Fruit fly (Drosophila melanogaster) whole organism, wandering third instar larva: Measurements from ENCODE around the gene Fadd.

Experiments
- Abd-B ChIP-seq: fragments of >200 bp; optimal IDR thresholded peaks from 2 replicates; lab custom pipeline; 2017; ENCODE audit warnings: missing biosample characterization, missing genetic modification characterization
- CG32264 ChIP-seq: fragments of 200-800 bp; sonication (Bioruptor generic); optimal IDR thresholded peaks from 2 replicates; lab custom pipeline; 2016; ENCODE audit warnings: missing biosample characterization, missing genetic modification characterization
- CrebA ChIP-seq: fragments of 200-800 bp; sonication (Bioruptor generic); optimal IDR thresholded peaks from 2 replicates; lab custom pipeline; 2016; ENCODE audit warnings: missing biosample characterization, mild to moderate bottlenecking, missing genetic modification characterization, borderline replicate concordance
- Dfd ChIP-seq: fragments of >200 bp; optimal IDR thresholded peaks from 2 replicates; lab custom pipeline; 2017; ENCODE audit warnings: missing biosample characterization, missing genetic modification characterization
- Dif ChIP-seq: fragments of 200-275, 200-300 bp; sonication (Bioruptor generic); optimal IDR thresholded peaks from 2 replicates; lab custom pipeline; 2018; ENCODE audit warnings: missing biosample characterization, missing genetic modification characterization; ENCODE audit not compliant: partially characterized antibody
- GATAd ChIP-seq: sonication (Bioruptor generic); optimal IDR thresholded peaks from 2 replicates; lab custom pipeline; 2016; ENCODE audit warnings: missing biosample characterization, missing genetic modification characterization
- HLH106 ChIP-seq: fragments of 200-800 bp; optimal IDR thresholded peaks from 3 replicates; lab custom pipeline; 2019; ENCODE audit warnings: missing biosample characterization, mild to moderate bottlenecking, missing genetic modification characterization, moderate library complexity
- Hnf4 ChIP-seq: fragments of 200-800 bp; sonication (Bioruptor generic); optimal IDR thresholded peaks from 2 replicates; lab custom pipeline; 2016; ENCODE audit warnings: missing biosample characterization, mild to moderate bottlenecking, missing genetic modification characterization
- Hr78 ChIP-seq: fragments of >200 bp; optimal IDR thresholded peaks from 2 replicates; lab custom pipeline; 2017; ENCODE audit warnings: missing biosample characterization, missing genetic modification characterization
- Jra ChIP-seq: sonication (Bioruptor generic); optimal IDR thresholded peaks from 2 replicates; lab custom pipeline; 2016; ENCODE audit warnings: missing biosample characterization, missing genetic modification characterization
- Mio ChIP-seq: sonication (Bioruptor generic); optimal IDR thresholded peaks from 2 replicates; lab custom pipeline; 2016; ENCODE audit warnings: missing biosample characterization, missing genetic modification characterization
- N ChIP-seq: fragments of >200 bp; optimal IDR thresholded peaks from 2 replicates; lab custom pipeline; 2018; ENCODE audit warnings: missing biosample characterization, missing external identifiers, missing genetic modification characterization
- OdsH ChIP-seq: fragments of 200-800 bp; sonication (Bioruptor generic); optimal IDR thresholded peaks from 2 replicates; lab custom pipeline; 2016; ENCODE audit warnings: missing biosample characterization, mild to moderate bottlenecking, missing genetic modification characterization
- Rel ChIP-seq, 2 experiments: fragments of 200-800 bp; sonication (Bioruptor generic) in 1 of 2; optimal IDR thresholded peaks; 2 replicates in 1 of 2; 3 replicates in 1 of 2; lab custom pipeline; 2016 to 2019; ENCODE audit warnings: mild to moderate bottlenecking in 2 of 2, missing biosample characterization in 2 of 2, missing genetic modification characterization in 2 of 2, moderate library complexity in 1 of 2
- Sp1 ChIP-seq: fragments of 200-800 bp; sonication (Bioruptor generic); optimal IDR thresholded peaks from 3 replicates; lab custom pipeline; 2019; ENCODE audit warnings: missing biosample characterization, mild to moderate bottlenecking, missing genetic modification characterization, moderate library complexity
- br ChIP-seq: fragments of 200-800 bp; sonication (Bioruptor generic); optimal IDR thresholded peaks from 2 replicates; lab custom pipeline; 2016; ENCODE audit warnings: missing biosample characterization, missing genetic modification characterization
- brk ChIP-seq: fragments of 200-800 bp; sonication (Bioruptor generic); optimal IDR thresholded peaks from 2 replicates; lab custom pipeline; 2016; ENCODE audit warnings: missing biosample characterization, mild to moderate bottlenecking, missing genetic modification characterization
- dl ChIP-seq, 2 experiments: fragments of 175-275, 200-275 bp in 1 of 2; fragments of 200-275 bp in 1 of 2; sonication (Bioruptor generic); optimal IDR thresholded peaks; lab custom pipeline; 2018; ENCODE audit warnings: mild to moderate bottlenecking in 2 of 2, missing biosample characterization in 2 of 2, missing genetic modification characterization in 2 of 2, moderate library complexity in 2 of 2; ENCODE audit not compliant: partially characterized antibody in 2 of 2, insufficient read depth in 1 of 2
- dmrt93B ChIP-seq: fragments of 200-800 bp; sonication (Bioruptor generic); optimal IDR thresholded peaks from 2 replicates; lab custom pipeline; 2018; ENCODE audit warnings: missing biosample characterization, mild to moderate bottlenecking, missing genetic modification characterization
- dsf ChIP-seq: sonication (Bioruptor generic); optimal IDR thresholded peaks from 2 replicates; lab custom pipeline; 2016; ENCODE audit warnings: missing biosample characterization, missing genetic modification characterization, borderline replicate concordance
- ey ChIP-seq: fragments of 200-800 bp; sonication (Bioruptor generic); optimal IDR thresholded peaks from 2 replicates; lab custom pipeline; 2016; ENCODE audit warnings: missing biosample characterization, missing genetic modification characterization
- foxo ChIP-seq, 2 experiments: fragments of 200-800 bp; sonication (Bioruptor generic); optimal IDR thresholded peaks; 2 replicates in 1 of 2; 3 replicates in 1 of 2; lab custom pipeline; 2016 to 2017; ENCODE audit warnings: missing biosample characterization in 2 of 2, missing genetic modification characterization in 2 of 2
- fru ChIP-seq: fragments of 200-800 bp; sonication (Bioruptor generic); optimal IDR thresholded peaks from 3 replicates; lab custom pipeline; 2016; ENCODE audit warnings: missing biosample characterization, mild to moderate bottlenecking, missing genetic modification characterization
- h ChIP-seq: fragments of 200-800 bp; sonication (Bioruptor generic); optimal IDR thresholded peaks from 3 replicates; lab custom pipeline; 2016; ENCODE audit warnings: missing biosample characterization, mild to moderate bottlenecking, missing genetic modification characterization
- jim ChIP-seq: fragments of 175-275, 200-325 bp; sonication (Bioruptor generic); optimal IDR thresholded peaks from 2 replicates; lab custom pipeline; 2016; ENCODE audit warnings: missing biosample characterization, mild to moderate bottlenecking, missing genetic modification characterization
- pan ChIP-seq: fragments of >200 bp; optimal IDR thresholded peaks from 2 replicates; lab custom pipeline; 2017
- psq ChIP-seq: fragments of 200-800 bp; sonication (Bioruptor generic); optimal IDR thresholded peaks from 3 replicates; lab custom pipeline; 2017; ENCODE audit warnings: missing biosample characterization, mild to moderate bottlenecking, missing genetic modification characterization, moderate library complexity
- rgr ChIP-seq: fragments of 200-800 bp; sonication (Bioruptor generic); optimal IDR thresholded peaks from 3 replicates; lab custom pipeline; 2016; ENCODE audit warnings: missing biosample characterization, mild to moderate bottlenecking, missing genetic modification characterization
- sv ChIP-seq: fragments of 200-800 bp; sonication (Bioruptor generic); optimal IDR thresholded peaks from 3 replicates; lab custom pipeline; 2016; ENCODE audit warnings: missing biosample characterization, missing genetic modification characterization
- tai ChIP-seq: sonication (Bioruptor generic); optimal IDR thresholded peaks from 2 replicates; lab custom pipeline; 2016; ENCODE audit warnings: missing biosample characterization, missing genetic modification characterization
- woc ChIP-seq: sonication (Bioruptor generic); optimal IDR thresholded peaks from 2 replicates; lab custom pipeline; 2016; ENCODE audit warnings: missing biosample characterization, mild to moderate bottlenecking, missing genetic modification characterization

The Fadd gene

dm6 chr3R:22044443-22044970, 10.3 kb downstream of the Fadd start:
- TF ChIP-seq h (no peak), Abd-B (GFP tag; lab: Kevin White, UChicago) (no peak), Jra (no peak), rgr (no peak), psq (GFP tag; lab: Kevin White, UChicago) (no peak), foxo (GFP tag; optimal IDR thresholded peaks at IDR 0.05; lab: Kevin White, UChicago) (no peak), Sp1 (GFP tag; lab: Kevin White, UChicago) (no peak), jim (GFP tag; lab: Kevin White, UChicago) (no peak), dsf (GFP tag; lab: Kevin White, UChicago) (no peak), woc (GFP tag; lab: Kevin White, UChicago) (no peak), OdsH (GFP tag; lab: Kevin White, UChicago) (no peak), Hnf4 (GFP tag; lab: Kevin White, UChicago) (no peak), tai (GFP tag; lab: Kevin White, UChicago) (no peak), Mio (GFP tag; lab: Kevin White, UChicago) (no peak), CrebA (GFP tag; lab: Kevin White, UChicago) (no peak), dmrt93B (no peak), dl (GFP tag; optimal IDR thresholded peaks at IDR 0.05; lab: Kevin White, UChicago; ENCODE audit: insufficient read depth in 1 of 2, partially characterized antibody in 2 of 2) (no peak), pan (lab: Kevin White, UChicago) (no peak), Hr78 (GFP tag; lab: Kevin White, UChicago) (no peak), GATAd (GFP tag; lab: Kevin White, UChicago) (no peak)

- TF ChIP-seq OdsH (GFP tag; lab: Kevin White, UChicago) (peak; percentile 27), Dfd (GFP tag; lab: Kevin White, UChicago) (no peak), fru (GFP tag; lab: Kevin White, UChicago) (peak; percentile 31), Sp1 (GFP tag; lab: Kevin White, UChicago) (no peak), GATAd (GFP tag; lab: Kevin White, UChicago) (no peak), ey (GFP tag; lab: Kevin White, UChicago) (peak; percentile 11), pan (lab: Kevin White, UChicago) (no peak), CrebA (GFP tag; lab: Kevin White, UChicago) (no peak), h (peak; percentile 0), HLH106 (peak; percentile 24)
These were observed 12.0 kb downstream of the Fadd start for dm6 chr3R:22046231-22046630.

dm6 chr3R:22046723-22047122, 12.5 kb downstream of the Fadd start:
- TF ChIP-seq psq (GFP tag; lab: Kevin White, UChicago) (no peak), OdsH (GFP tag; lab: Kevin White, UChicago) (no peak), Dif (no peak), Rel (GFP tag; optimal IDR thresholded peaks at IDR 0.05; lab: Kevin White, UChicago) (no peak), Rel (tag; optimal IDR thresholded peaks at IDR 0.05; lab: Kevin White, UChicago) (no peak), Sp1 (GFP tag; lab: Kevin White, UChicago) (no peak), dmrt93B (no peak), brk (no peak), sv (GFP tag; lab: Kevin White, UChicago) (no peak), woc (GFP tag; lab: Kevin White, UChicago) (no peak), Hr78 (GFP tag; lab: Kevin White, UChicago) (no peak), h (no peak)

dm6 chr3R:22047412-22047811, 13.2 kb downstream of the Fadd start:
- TF ChIP-seq brk, result no peak

- TF ChIP-seq CG32264 (GFP tag; lab: Kevin White, UChicago) (no peak), sv (GFP tag; lab: Kevin White, UChicago) (peak; percentile 55), ey (GFP tag; lab: Kevin White, UChicago) (peak; percentile 44), Hnf4 (GFP tag; lab: Kevin White, UChicago) (peak; percentile 16), N (GFP tag; lab: Kevin White, UChicago) (no peak), rgr (peak; percentile 35), Mio (GFP tag; lab: Kevin White, UChicago) (no peak), br (GFP tag; lab: Kevin White, UChicago) (peak; percentile 20), fru (GFP tag; lab: Kevin White, UChicago) (peak; percentile 36), foxo (GFP tag; optimal IDR thresholded peaks at IDR 0.05; lab: Kevin White, UChicago) (peak in 1 of 2 experiments; percentile 45), HLH106 (peak; percentile 8), Dif (no peak), h (peak; percentile 42)
- TF ChIP-seq, all 38 proteins: peak for 9
These were observed 15.0 kb downstream of the Fadd start for dm6 chr3R:22049134-22049796.
